Worm (Caenorhabditis elegans) whole organism, L3 larva: Measurements from ENCODE around the gene F59A1.11.

Source experiments
- ceh-16 ChIP-seq: sonication (generic microtip); optimal IDR thresholded peaks from 2 replicates; lab custom pipeline; 2017; ENCODE audit warnings: missing biosample characterization, missing genetic modification characterization
- ceh-28 ChIP-seq: fragments of 150-350 bp; optimal IDR thresholded peaks from 2 replicates; lab custom pipeline; 2014; ENCODE audit warnings: missing biosample characterization, missing genetic modification reagents, missing genetic modification characterization
- ceh-82 ChIP-seq: fragments of 150-350 bp; optimal IDR thresholded peaks from 2 replicates; lab custom pipeline; 2014; ENCODE audit warnings: missing biosample characterization, missing genetic modification characterization
- ceh-9 ChIP-seq: sonication (generic microtip); optimal IDR thresholded peaks from 2 replicates; lab custom pipeline; 2018; ENCODE audit warnings: missing biosample characterization, missing genetic modification characterization
- fkh-10 ChIP-seq: sonication (generic microtip); optimal IDR thresholded peaks from 2 replicates; lab custom pipeline; 2017; ENCODE audit warnings: missing biosample characterization, missing genetic modification reagents, missing genetic modification characterization
- fos-1 ChIP-seq: fragments of 150-350 bp; optimal IDR thresholded peaks from 2 replicates; lab custom pipeline; 2014; ENCODE audit warnings: missing biosample characterization, missing genetic modification characterization
- nhr-11 ChIP-seq: fragments of 150-350 bp; optimal IDR thresholded peaks from 2 replicates; lab custom pipeline; 2014; ENCODE audit warnings: missing biosample characterization, missing genetic modification characterization
- nhr-12 ChIP-seq: fragments of 150-350 bp; optimal IDR thresholded peaks from 2 replicates; lab custom pipeline; 2014; ENCODE audit warnings: missing biosample characterization, missing genetic modification characterization
- pqm-1 ChIP-seq: fragments of 150-350 bp; optimal IDR thresholded peaks from 2 replicates; lab custom pipeline; 2017; ENCODE audit warnings: missing biosample characterization, missing genetic modification characterization, inconsistent platforms
- unc-62 ChIP-seq: fragments of 150-350 bp; sonication (generic microtip); optimal IDR thresholded peaks from 4 replicates; lab custom pipeline; 2014; ENCODE audit warnings: missing biosample characterization, missing genetic modification reagents, missing genetic modification characterization
- zag-1 ChIP-seq: fragments of 150-350 bp; optimal IDR thresholded peaks from 2 replicates; lab custom pipeline; 2014; ENCODE audit warnings: missing biosample characterization, missing genetic modification characterization

ce11 chrV:17695802-17696201 lies 30.0 kb upstream of the F59A1.11 start, which contains the start of gene Y26G10.1:
- no peak for TF ChIP-seq ceh-16 (tag; lab: Kevin White, UChicago)
- TF ChIP-seq pqm-1 (tag; lab: Kevin White, UChicago), result no peak
- TF ChIP-seq nhr-12 (tag; lab: Kevin White, UChicago), result no peak
- TF ChIP-seq fkh-10 (GFP tag; lab: Kevin White, UChicago), result no peak
- TF ChIP-seq zag-1 (tag; lab: Kevin White, UChicago), result no peak
- TF ChIP-seq ceh-9 (tag; lab: Kevin White, UChicago), result no peak
- TF ChIP-seq unc-62 (GFP tag; lab: Kevin White, UChicago), result no peak
- TF ChIP-seq fos-1 (tag; lab: Kevin White, UChicago), result no peak
- no peak for TF ChIP-seq nhr-11 (tag; lab: Kevin White, UChicago)
- no peak for TF ChIP-seq ceh-82 (tag; lab: Kevin White, UChicago)
- TF ChIP-seq ceh-28 (tag; lab: Kevin White, UChicago), result no peak
